Worm (Caenorhabditis elegans): Measurements from ENCODE around the gene drd-5.

DNA sequence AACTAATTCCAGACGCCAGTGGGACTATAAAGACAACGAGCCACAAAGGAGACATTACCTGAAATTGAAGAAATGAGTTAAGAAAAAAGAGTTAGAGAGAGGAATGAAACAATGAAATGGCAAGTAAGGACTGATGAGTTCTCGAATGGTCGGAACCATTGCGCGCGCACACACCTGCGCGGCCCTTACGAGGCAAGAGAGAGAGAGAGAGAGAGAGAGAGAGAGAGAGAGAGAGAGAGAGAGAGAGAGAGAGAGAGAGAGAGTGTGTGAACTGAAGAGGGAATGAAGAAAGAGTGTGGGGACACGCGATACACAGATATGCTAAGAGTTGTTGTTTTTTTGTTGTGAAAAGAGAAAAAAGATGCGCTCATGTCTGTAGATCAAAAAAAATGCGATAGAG lies 19.8 kb downstream of the drd-5 start, which contains the start of gene R09F10.8:
- TF ChIP-seq ama-1 (optimal IDR thresholded peaks at IDR 0.05) (no peak), elt-2 (tag; optimal IDR thresholded peaks at IDR 0.05) (no peak), nhr-77 (tag; optimal IDR thresholded peaks at IDR 0.05) (no peak), ceh-9 (tag; optimal IDR thresholded peaks at IDR 0.05) (no peak), nfya-1 (tag; optimal IDR thresholded peaks at IDR 0.05; ENCODE audit: insufficient read depth) (no peak), lin-15B (tag; optimal IDR thresholded peaks at IDR 0.05) (no peak), pha-4 (tag; optimal IDR thresholded peaks at IDR 0.05) (no peak)
